Worm (Caenorhabditis elegans) whole organism, L4 larva: ENCODE data around the gene arl-8.

Experiments
- F49E8.2 ChIP-seq: sonication (generic microtip); optimal IDR thresholded peaks from 2 replicates; lab custom pipeline; 2016; ENCODE audit warnings: missing compliant biosample characterization, mild to moderate bottlenecking, missing genetic modification characterization, borderline replicate concordance
- T20F7.1 ChIP-seq: fragments of 200-800 bp; sonication (Bioruptor generic); optimal IDR thresholded peaks from 2 replicates; lab custom pipeline; 2018; ENCODE audit warnings: mild to moderate bottlenecking, missing genetic modification characterization, missing compliant biosample characterization
- T26A8.4 ChIP-seq: fragments of 200-800 bp; sonication (Bioruptor generic); IDR thresholded peaks from 2 replicates; pipeline ENCODE4 v1.3.6; 2022; ENCODE audit warnings: missing genetic modification characterization, missing compliant biosample characterization
- Y48G9A.11 ChIP-seq: fragments of 200-800 bp; sonication (Bioruptor generic); IDR thresholded peaks from 2 replicates; pipeline ENCODE4 v1.3.6; 2022; ENCODE audit warnings: missing genetic modification reagents, missing genetic modification characterization, missing compliant biosample characterization
- Y5F2A.4 ChIP-seq: fragments of 200-800 bp; sonication (Bioruptor generic); optimal IDR thresholded peaks from 2 replicates; lab custom pipeline; 2018; ENCODE audit warnings: mild to moderate bottlenecking, missing genetic modification characterization, missing compliant biosample characterization
- ZK337.2 ChIP-seq: fragments of 200-800 bp; sonication (Bioruptor generic); IDR thresholded peaks from 2 replicates; pipeline ENCODE4 v1.3.6; 2022; ENCODE audit warnings: missing genetic modification reagents, missing genetic modification characterization, missing compliant biosample characterization
- aly-2 ChIP-seq: sonication (generic microtip); optimal IDR thresholded peaks from 2 replicates; lab custom pipeline; 2018; ENCODE audit warnings: missing biosample characterization, missing genetic modification characterization
- arid-1 ChIP-seq: fragments of 200-800 bp; sonication (Bioruptor generic); conservative IDR thresholded peaks from 2 replicates; pipeline ENCODE4 v1.3.6; 2022; ENCODE audit warnings: missing genetic modification reagents, missing genetic modification characterization, missing compliant biosample characterization
- ceh-20 ChIP-seq: fragments of 200-800 bp; sonication (Bioruptor generic); IDR thresholded peaks from 2 replicates; pipeline ENCODE4 v1.3.6; 2022; ENCODE audit warnings: missing genetic modification reagents, missing genetic modification characterization, missing compliant biosample characterization
- cey-2 ChIP-seq: sonication (generic microtip); optimal IDR thresholded peaks from 3 replicates; lab custom pipeline; 2017; ENCODE audit warnings: missing genetic modification characterization, mild to moderate bottlenecking, missing compliant biosample characterization, antibody characterized with exemption, borderline replicate concordance; ENCODE audit not compliant: insufficient read depth
- daf-16 ChIP-seq, 3 experiments: sonication (generic microtip); optimal IDR thresholded peaks; 2 replicates each; lab custom pipeline; 2016 to 2017; ENCODE audit warnings: missing genetic modification characterization in 3 of 3, missing genetic modification reagents in 3 of 3, mild to moderate bottlenecking in 2 of 3, missing compliant biosample characterization in 2 of 3, missing biosample characterization in 1 of 3, moderate library complexity in 1 of 3
- daf-19 ChIP-seq: fragments of 200-800 bp; sonication (Bioruptor generic); conservative IDR thresholded peaks from 2 replicates; pipeline ENCODE4 v1.3.6; 2022; ENCODE audit warnings: missing genetic modification characterization, missing compliant biosample characterization
- dmd-6 ChIP-seq: fragments of 200-800 bp; sonication (Bioruptor generic); IDR thresholded peaks from 2 replicates; pipeline ENCODE4 v1.3.6; 2022; ENCODE audit warnings: missing genetic modification reagents, missing genetic modification characterization, missing compliant biosample characterization
- dmd-8 ChIP-seq: fragments of 200-800 bp; sonication (Bioruptor generic); IDR thresholded peaks from 2 replicates; pipeline ENCODE4 v1.3.6; 2022; ENCODE audit warnings: missing genetic modification characterization, missing compliant biosample characterization
- dve-1 ChIP-seq: sonication (generic microtip); optimal IDR thresholded peaks from 2 replicates; lab custom pipeline; 2017; ENCODE audit warnings: antibody characterized with exemption, mild to moderate bottlenecking, missing genetic modification characterization, missing compliant biosample characterization; ENCODE audit not compliant: insufficient read depth
- egl-43 ChIP-seq: fragments of 200-800 bp; sonication (Bioruptor generic); IDR thresholded peaks from 2 replicates; pipeline ENCODE4 v1.3.6; 2022; ENCODE audit warnings: missing genetic modification reagents, missing genetic modification characterization, missing compliant biosample characterization
- fos-1 ChIP-seq: fragments of 150-350 bp; optimal IDR thresholded peaks from 2 replicates; lab custom pipeline; 2014; ENCODE audit warnings: missing biosample characterization, missing genetic modification characterization
- hif-1 ChIP-seq, 2 experiments: sonication (generic microtip); optimal IDR thresholded peaks; 2 replicates each; lab custom pipeline; 2016 to 2017; ENCODE audit warnings: missing compliant biosample characterization in 2 of 2, missing genetic modification characterization in 2 of 2, missing genetic modification reagents in 2 of 2, missing genotype in 2 of 2, mild to moderate bottlenecking in 1 of 2
- hmg-1.1 ChIP-seq: fragments of 200-800 bp; sonication (Bioruptor generic); IDR thresholded peaks from 2 replicates; pipeline ENCODE4 v1.3.6; 2022; ENCODE audit warnings: missing genetic modification reagents, missing genetic modification characterization, missing compliant biosample characterization
- jun-1 ChIP-seq: fragments of 150-350 bp; optimal IDR thresholded peaks from 2 replicates; lab custom pipeline; 2014; ENCODE audit warnings: missing biosample characterization, missing genetic modification reagents, missing genetic modification characterization
- lin-1 ChIP-seq: fragments of 200-800 bp; sonication (Bioruptor generic); IDR thresholded peaks from 2 replicates; pipeline ENCODE4 v1.3.6; 2022; ENCODE audit warnings: missing genetic modification reagents, missing genetic modification characterization, missing compliant biosample characterization
- lin-13 ChIP-seq: fragments of 150-350 bp; optimal IDR thresholded peaks from 2 replicates; lab custom pipeline; 2014; ENCODE audit warnings: missing biosample characterization, missing genetic modification reagents, missing genetic modification characterization
- lin-29 ChIP-seq: fragments of 200-800 bp; sonication (Bioruptor generic); IDR thresholded peaks from 2 replicates; pipeline ENCODE4 v1.3.6; 2022; ENCODE audit warnings: missing genetic modification reagents, missing genetic modification characterization, missing compliant biosample characterization
- lin-38 ChIP-seq: fragments of 200-800 bp; sonication (Bioruptor generic); IDR thresholded peaks from 2 replicates; pipeline ENCODE4 v1.3.6; 2022; ENCODE audit warnings: missing genetic modification reagents, missing genetic modification characterization, missing compliant biosample characterization
- lin-39 ChIP-seq: fragments of 150-350 bp; optimal IDR thresholded peaks from 2 replicates; lab custom pipeline; 2014; ENCODE audit warnings: missing biosample characterization, missing genetic modification reagents, missing genetic modification characterization
- lsy-2 ChIP-seq, 2 experiments: fragments of 150-350 bp in 1 of 2; sonication (generic microtip) in 1 of 2; optimal IDR thresholded peaks; 2 replicates each; lab custom pipeline; 2014 to 2017; ENCODE audit warnings: missing biosample characterization in 2 of 2, missing genetic modification characterization in 2 of 2
- madf-9 ChIP-seq: fragments of 200-800 bp; sonication (Bioruptor generic); conservative IDR thresholded peaks from 2 replicates; pipeline ENCODE4 v1.3.6; 2022; ENCODE audit warnings: missing genetic modification reagents, missing genetic modification characterization, missing compliant biosample characterization
- mep-1 ChIP-seq: fragments of 150-350 bp; sonication (generic microtip); optimal IDR thresholded peaks from 3 replicates; lab custom pipeline; 2014; ENCODE audit warnings: missing biosample characterization, missing genetic modification characterization
- nhr-102 ChIP-seq: sonication (generic microtip); optimal IDR thresholded peaks from 2 replicates; lab custom pipeline; 2016; ENCODE audit warnings: mild to moderate bottlenecking, missing genetic modification characterization, moderate library complexity, missing compliant biosample characterization
- nhr-11 ChIP-seq: fragments of 150-350 bp; optimal IDR thresholded peaks from 2 replicates; lab custom pipeline; 2014; ENCODE audit warnings: missing biosample characterization, missing genetic modification characterization
- nhr-237 ChIP-seq: sonication (generic microtip); optimal IDR thresholded peaks from 2 replicates; lab custom pipeline; 2017; ENCODE audit warnings: missing biosample characterization, missing genetic modification characterization
- nhr-25 ChIP-seq: sonication (generic microtip); optimal IDR thresholded peaks from 2 replicates; lab custom pipeline; 2017; ENCODE audit warnings: missing genetic modification characterization, mild to moderate bottlenecking, missing compliant biosample characterization, antibody characterized with exemption, moderate library complexity, borderline replicate concordance; ENCODE audit not compliant: insufficient read depth
- nhr-41 ChIP-seq: fragments of 200-800 bp; sonication (Bioruptor generic); IDR thresholded peaks from 2 replicates; pipeline ENCODE4 v1.3.6; 2022; ENCODE audit warnings: missing genetic modification reagents, missing genetic modification characterization, missing compliant biosample characterization
- nhr-42 ChIP-seq: fragments of 200-800 bp; sonication (Bioruptor generic); IDR thresholded peaks from 2 replicates; pipeline ENCODE4 v1.3.6; 2022; ENCODE audit warnings: missing genetic modification characterization, missing compliant biosample characterization
- nhr-48 ChIP-seq: sonication (generic microtip); optimal IDR thresholded peaks from 2 replicates; lab custom pipeline; 2016; ENCODE audit warnings: mild to moderate bottlenecking, missing genetic modification characterization, missing compliant biosample characterization
- nhr-77 ChIP-seq: fragments of 150-350 bp; optimal IDR thresholded peaks from 2 replicates; lab custom pipeline; 2014; ENCODE audit warnings: missing biosample characterization, missing genetic modification characterization
- pha-4 ChIP-seq, 2 experiments: fragments of 150-350 bp in 1 of 2; fragments of 200-800 bp in 1 of 2; sonication (Bioruptor generic) in 1 of 2; IDR thresholded peaks in 1 of 2; optimal IDR thresholded peaks in 1 of 2; 2 replicates each; pipeline versions ENCODE4 v1.3.6 to Lab custom; 2014 to 2022; ENCODE audit warnings: missing genetic modification characterization in 2 of 2, missing genetic modification reagents in 2 of 2, missing biosample characterization in 1 of 2, missing compliant biosample characterization in 1 of 2
- php-3 ChIP-seq: fragments of 200-800 bp; sonication (Bioruptor generic); IDR thresholded peaks from 2 replicates; pipeline ENCODE4 v1.3.6; 2022; ENCODE audit warnings: missing genetic modification reagents, missing genetic modification characterization, missing compliant biosample characterization
- pqm-1 ChIP-seq: sonication (generic microtip); optimal IDR thresholded peaks from 2 replicates; lab custom pipeline; 2017; ENCODE audit warnings: missing biosample characterization, missing genetic modification characterization
- saeg-2 ChIP-seq: fragments of 200-800 bp; sonication (Bioruptor generic); IDR thresholded peaks from 2 replicates; pipeline ENCODE4 v1.3.6; 2022; ENCODE audit warnings: missing genetic modification reagents, missing genetic modification characterization, missing compliant biosample characterization
- spr-1 ChIP-seq: sonication (generic microtip); optimal IDR thresholded peaks from 2 replicates; lab custom pipeline; 2016; ENCODE audit warnings: mild to moderate bottlenecking, missing genetic modification characterization, missing compliant biosample characterization
- spr-3 ChIP-seq: fragments of 200-800 bp; sonication (Bioruptor generic); optimal IDR thresholded peaks from 2 replicates; lab custom pipeline; 2018; ENCODE audit warnings: mild to moderate bottlenecking, missing genetic modification characterization, missing compliant biosample characterization
- tag-97 ChIP-seq: fragments of 200-800 bp; sonication (Bioruptor generic); IDR thresholded peaks from 2 replicates; pipeline ENCODE4 v1.3.6; 2022; ENCODE audit warnings: missing genetic modification characterization, missing compliant biosample characterization
- tra-1 ChIP-seq: fragments of 200-800 bp; sonication (Bioruptor generic); IDR thresholded peaks from 2 replicates; pipeline ENCODE4 v1.3.6; 2022; ENCODE audit warnings: missing genetic modification reagents, missing genetic modification characterization, missing compliant biosample characterization
- unc-39 ChIP-seq: sonication (generic microtip); optimal IDR thresholded peaks from 2 replicates; lab custom pipeline; 2017; ENCODE audit warnings: missing biosample characterization, missing genetic modification characterization
- vab-7 ChIP-seq: fragments of 200-800 bp; sonication (Bioruptor generic); IDR thresholded peaks from 2 replicates; pipeline ENCODE4 v1.3.6; 2022; ENCODE audit warnings: missing genetic modification reagents, missing genetic modification characterization, missing compliant biosample characterization
- zfp-2 ChIP-seq: sonication (generic microtip); optimal IDR thresholded peaks from 2 replicates; lab custom pipeline; 2016; ENCODE audit warnings: mild to moderate bottlenecking, missing genetic modification characterization, missing compliant biosample characterization
- zip-11 ChIP-seq: fragments of 200-800 bp; sonication (Bioruptor generic); IDR thresholded peaks from 2 replicates; pipeline ENCODE4 v1.3.6; 2022; ENCODE audit warnings: missing genetic modification characterization, missing compliant biosample characterization
- zip-2 ChIP-seq: fragments of 150-350 bp; optimal IDR thresholded peaks from 2 replicates; lab custom pipeline; 2014; ENCODE audit warnings: missing biosample characterization, missing genetic modification characterization

The arl-8 gene

ce11 chrIV:14764719-14765173, 33.2 kb upstream of the arl-8 start (continued):
- TF ChIP-seq php-3 (GFP tag; lab: Robert Waterston, UW), result no peak
- no peak for TF ChIP-seq ceh-20 (GFP tag; lab: Robert Waterston, UW)
- no peak for TF ChIP-seq cey-2 (tag; lab: Kevin White, UChicago)
- no peak for TF ChIP-seq spr-1
- no peak for TF ChIP-seq zip-11 (GFP tag; lab: Robert Waterston, UW)
- TF ChIP-seq dmd-8, result no peak
- TF ChIP-seq saeg-2 (GFP tag; lab: Robert Waterston, UW), result no peak
- TF ChIP-seq lin-1, result no peak
- peak; percentile 73 for TF ChIP-seq lin-38
- TF ChIP-seq Y48G9A.11 (GFP tag; lab: Robert Waterston, UW), result peak; percentile 71
- TF ChIP-seq pqm-1 (tag; lab: Kevin White, UChicago), result no peak
- peak; percentile 19; the same call in 1 of the 2 replicates for TF ChIP-seq vab-7 (GFP tag; lab: Robert Waterston, UW)
- TF ChIP-seq ZK337.2, result 0 out of 2 replicates have a peak, but pooled peaks have one; percentile 30
- TF ChIP-seq unc-39 (tag; lab: Kevin White, UChicago), result no peak
- no peak for TF ChIP-seq nhr-41 (GFP tag; lab: Robert Waterston, UW)
- TF ChIP-seq T26A8.4 (GFP tag; lab: Robert Waterston, UW), result peak; percentile 53; the same call in 1 of the 2 replicates
- no peak for TF ChIP-seq spr-3 (GFP tag; lab: Kevin White, UChicago)
- no peak for TF ChIP-seq nhr-11
- 0 out of 2 replicates have a peak, but pooled peaks have one; percentile 5 for TF ChIP-seq dmd-6 (GFP tag; lab: Robert Waterston, UW)
- no peak for TF ChIP-seq dve-1 (tag; lab: Kevin White, UChicago)
- TF ChIP-seq zfp-2 (tag; lab: Kevin White, UChicago), result no peak
- peak; percentile 48 for TF ChIP-seq pha-4 (GFP tag; IDR thresholded peaks at IDR 0.05; lab: Robert Waterston, UW)
- TF ChIP-seq pha-4 (tag; optimal IDR thresholded peaks at IDR 0.05; lab: Kevin White, UChicago), result no peak
- TF ChIP-seq egl-43 (GFP tag; lab: Robert Waterston, UW), result peak; percentile 61; the same call in 1 of the 2 replicates
- TF ChIP-seq madf-9 (GFP tag; lab: Robert Waterston, UW), result no peak
- no peak for TF ChIP-seq nhr-25 (tag; lab: Kevin White, UChicago)
- no peak for TF ChIP-seq lin-29 (GFP tag; lab: Robert Waterston, UW)
- TF ChIP-seq fos-1 (tag; lab: Kevin White, UChicago), result no peak
- TF ChIP-seq hif-1 (tag; optimal IDR thresholded peaks at IDR 0.05; lab: Kevin White, UChicago), result no peak
- no peak for TF ChIP-seq nhr-77
- no peak for TF ChIP-seq jun-1 (tag; lab: Kevin White, UChicago)
- TF ChIP-seq lin-39 (tag; lab: Kevin White, UChicago), result no peak
- no peak for TF ChIP-seq mep-1 (tag; lab: Kevin White, UChicago)
- no peak for TF ChIP-seq nhr-237 (tag; lab: Kevin White, UChicago)
- peak; percentile 97 for TF ChIP-seq F49E8.2
- TF ChIP-seq hmg-1.1 (GFP tag; lab: Robert Waterston, UW), result no peak
- TF ChIP-seq lsy-2 (tag; optimal IDR thresholded peaks at IDR 0.05; lab: Kevin White, UChicago), result no peak
- TF ChIP-seq aly-2, result no peak
- TF ChIP-seq nhr-48, result no peak
- TF ChIP-seq nhr-102 (tag; lab: Kevin White, UChicago), result no peak
- TF ChIP-seq arid-1 (GFP tag; lab: Robert Waterston, UW), result 0 out of 2 replicates have a peak, but pooled peaks have one; percentile 7
- peak; percentile 12 for TF ChIP-seq Y5F2A.4 (GFP tag; lab: Kevin White, UChicago)
- no peak for TF ChIP-seq nhr-42 (GFP tag; lab: Robert Waterston, UW)
- no peak for TF ChIP-seq lin-13 (GFP tag; lab: Kevin White, UChicago)
- no peak for TF ChIP-seq zip-2 (tag; lab: Kevin White, UChicago)
- no peak for TF ChIP-seq T20F7.1 (GFP tag; lab: Kevin White, UChicago)
- TF ChIP-seq tra-1, result no peak
- no peak for TF ChIP-seq tag-97
- no peak for TF ChIP-seq daf-16 (GFP tag; optimal IDR thresholded peaks at IDR 0.05; lab: Kevin White, UChicago)
- TF ChIP-seq daf-16 (tag; optimal IDR thresholded peaks at IDR 0.05; lab: Kevin White, UChicago), result no peak
- no peak for TF ChIP-seq daf-19 (GFP tag; lab: Robert Waterston, UW)
